Fruit fly (Drosophila melanogaster) whole organism, embryonic: ENCODE results near the gene CG2256.

Source experiments
- Adf1 ChIP-seq: fragments of 200-800 bp; sonication (Bioruptor generic); IDR thresholded peaks from 2 replicates; pipeline ENCODE4 v1.3.6; 2022; ENCODE audit warnings: missing biosample characterization, missing genetic modification characterization
- Aef1 ChIP-seq: fragments of 200-800 bp; sonication (Bioruptor generic); IDR thresholded peaks from 3 replicates; pipeline ENCODE4 v1.3.6; 2022; ENCODE audit warnings: missing biosample characterization, missing genetic modification characterization
- Antp ChIP-seq: fragments of 200-800 bp; sonication (Bioruptor generic); optimal IDR thresholded peaks from 3 replicates; lab custom pipeline; 2016; ENCODE audit warnings: missing biosample characterization, missing genetic modification characterization
- CG10147 ChIP-seq: fragments of 200-800 bp; sonication (Bioruptor generic); optimal IDR thresholded peaks from 2 replicates; lab custom pipeline; 2019; ENCODE audit warnings: missing biosample characterization, mild to moderate bottlenecking, missing genetic modification characterization, moderate library complexity
- CG13287 ChIP-seq: fragments of 200-800 bp; sonication (Bioruptor generic); IDR thresholded peaks from 2 replicates; pipeline ENCODE4 v1.3.6; 2022; ENCODE audit warnings: missing biosample characterization, missing genetic modification characterization; ENCODE audit not compliant: partially characterized antibody
- CG14965 ChIP-seq: fragments of 200-800 bp; sonication (Bioruptor generic); optimal IDR thresholded peaks from 2 replicates; lab custom pipeline; 2016; ENCODE audit warnings: missing biosample characterization, missing genetic modification characterization, borderline replicate concordance
- CG15011 ChIP-seq: fragments of 200-800 bp; sonication (Bioruptor generic); optimal IDR thresholded peaks from 3 replicates; lab custom pipeline; 2018; ENCODE audit warnings: missing biosample characterization, mild to moderate bottlenecking, missing genetic modification characterization
- CG1529 ChIP-seq: fragments of 200-800 bp; sonication (Bioruptor generic); optimal IDR thresholded peaks from 3 replicates; lab custom pipeline; 2018; ENCODE audit warnings: missing biosample characterization, missing genetic modification characterization
- CG1647 ChIP-seq: fragments of 200-800 bp; sonication (Bioruptor generic); optimal IDR thresholded peaks from 3 replicates; lab custom pipeline; 2016; ENCODE audit warnings: missing biosample characterization, missing genetic modification characterization
- CG17912 ChIP-seq: fragments of 200-800 bp; sonication (Bioruptor generic); optimal IDR thresholded peaks from 2 replicates; lab custom pipeline; 2018; ENCODE audit warnings: missing biosample characterization, mild to moderate bottlenecking, missing genetic modification characterization
- CG18599 ChIP-seq: fragments of 200-800 bp; sonication (Bioruptor generic); optimal IDR thresholded peaks from 3 replicates; lab custom pipeline; 2017; ENCODE audit warnings: missing biosample characterization, missing genetic modification characterization, mild to moderate bottlenecking, moderate library complexity, missing genetic modification reagents
- CG30431 ChIP-seq: fragments of 200-800 bp; sonication (Bioruptor generic); optimal IDR thresholded peaks from 2 replicates; lab custom pipeline; 2017; ENCODE audit warnings: missing biosample characterization, missing genetic modification characterization
- CG33557 ChIP-seq: fragments of 200-800 bp; sonication (Bioruptor generic); optimal IDR thresholded peaks from 2 replicates; lab custom pipeline; 2019; ENCODE audit warnings: missing biosample characterization, mild to moderate bottlenecking, missing genetic modification characterization, moderate library complexity
- CG6175 ChIP-seq: fragments of 200-800 bp; sonication (Bioruptor generic); IDR thresholded peaks from 3 replicates; pipeline ENCODE4 v1.3.6; 2022; ENCODE audit warnings: missing biosample characterization, missing genetic modification characterization
- CG6683 ChIP-seq: fragments of 200-800 bp; sonication (Bioruptor generic); optimal IDR thresholded peaks from 2 replicates; lab custom pipeline; 2017; ENCODE audit warnings: missing biosample characterization, mild to moderate bottlenecking, missing genetic modification characterization, missing genetic modification reagents
- CG8290 ChIP-seq, 3 experiments: fragments of 200-800 bp; sonication (Bioruptor generic); optimal IDR thresholded peaks; 2 replicates each; lab custom pipeline; 2016 to 2019; ENCODE audit warnings: missing biosample characterization in 3 of 3, missing genetic modification characterization in 3 of 3, mild to moderate bottlenecking in 2 of 3, moderate library complexity in 1 of 3
- CHES-1-like ChIP-seq: fragments of 200-800 bp; sonication (Bioruptor generic); optimal IDR thresholded peaks from 2 replicates; lab custom pipeline; 2016; ENCODE audit warnings: missing biosample characterization, missing genetic modification characterization
- D19B ChIP-seq: fragments of 200-800 bp; sonication (Bioruptor generic); optimal IDR thresholded peaks from 2 replicates; lab custom pipeline; 2017; ENCODE audit warnings: missing biosample characterization, mild to moderate bottlenecking, missing genetic modification characterization
- Dfd ChIP-seq, 2 experiments: fragments of >200 bp; optimal IDR thresholded peaks; 2 replicates each; lab custom pipeline; 2017; ENCODE audit warnings: missing biosample characterization in 2 of 2, missing genetic modification characterization in 2 of 2
- Dip3 ChIP-seq: fragments of 200-800 bp; sonication (Bioruptor generic); optimal IDR thresholded peaks from 3 replicates; lab custom pipeline; 2016; ENCODE audit warnings: missing biosample characterization, missing genetic modification characterization
- E2f1 ChIP-seq: fragments of 200-800 bp; sonication (Bioruptor generic); IDR thresholded peaks from 2 replicates; pipeline ENCODE4 v1.3.6; 2022; ENCODE audit warnings: missing biosample characterization, missing genetic modification characterization
- ERR ChIP-seq: fragments of 200-800 bp; sonication (Bioruptor generic); optimal IDR thresholded peaks from 2 replicates; lab custom pipeline; 2016; ENCODE audit warnings: missing biosample characterization, missing genetic modification characterization
- Ets97D ChIP-seq: fragments of 200-800 bp; sonication (Bioruptor generic); optimal IDR thresholded peaks from 3 replicates; lab custom pipeline; 2016; ENCODE audit warnings: missing biosample characterization, missing genetic modification characterization
- H2.0 ChIP-seq: fragments of 200-800 bp; sonication (Bioruptor generic); IDR thresholded peaks from 2 replicates; pipeline ENCODE4 v1.3.6; 2022; ENCODE audit warnings: missing biosample characterization, missing genetic modification characterization
- HHEX ChIP-seq: fragments of 200-800 bp; sonication (Bioruptor generic); optimal IDR thresholded peaks from 3 replicates; lab custom pipeline; 2017; ENCODE audit warnings: missing biosample characterization, mild to moderate bottlenecking, missing genetic modification characterization, missing genetic modification reagents
- HLH3B ChIP-seq: fragments of 200-800 bp; sonication (Bioruptor generic); IDR thresholded peaks from 2 replicates; pipeline ENCODE4 v1.3.6; 2022; ENCODE audit warnings: missing biosample characterization, missing genetic modification characterization
- Hr3 ChIP-seq: fragments of 200-800 bp; sonication (Bioruptor generic); optimal IDR thresholded peaks from 3 replicates; lab custom pipeline; 2016; ENCODE audit warnings: missing biosample characterization, missing genetic modification characterization
- MTF-1 ChIP-seq: fragments of 200-800 bp; sonication (Bioruptor generic); optimal IDR thresholded peaks from 2 replicates; lab custom pipeline; 2018; ENCODE audit warnings: missing biosample characterization, mild to moderate bottlenecking, missing genetic modification characterization, borderline replicate concordance
- Meics ChIP-seq: fragments of 200-800 bp; sonication (Bioruptor generic); optimal IDR thresholded peaks from 2 replicates; lab custom pipeline; 2017; ENCODE audit warnings: missing biosample characterization, mild to moderate bottlenecking, missing genetic modification characterization
- Pdp1 ChIP-seq, 2 experiments: fragments of 200-800 bp; sonication (Bioruptor generic); optimal IDR thresholded peaks; 3 replicates each; lab custom pipeline; 2016; ENCODE audit warnings: missing biosample characterization in 2 of 2, missing genetic modification characterization in 2 of 2, mild to moderate bottlenecking in 1 of 2, moderate library complexity in 1 of 2
- Scr ChIP-seq: fragments of 200-800 bp; sonication (Bioruptor generic); IDR thresholded peaks from 2 replicates; pipeline ENCODE4 v1.3.6; 2022; ENCODE audit warnings: missing biosample characterization, missing genetic modification characterization; ENCODE audit not compliant: partially characterized antibody
- Ssrp ChIP-seq: fragments of 200-800 bp; sonication (Bioruptor generic); optimal IDR thresholded peaks from 2 replicates; lab custom pipeline; 2018; ENCODE audit warnings: missing biosample characterization, mild to moderate bottlenecking, missing genetic modification characterization, moderate library complexity
- aop ChIP-seq: fragments of 200-800 bp; sonication (Bioruptor generic); IDR thresholded peaks from 2 replicates; pipeline ENCODE4 v1.3.6; 2022; ENCODE audit warnings: missing biosample characterization, missing genetic modification characterization
- croc ChIP-seq: fragments of 200-800 bp; sonication (Bioruptor generic); conservative IDR thresholded peaks from 3 replicates; pipeline ENCODE4 v1.3.6; 2022; ENCODE audit warnings: missing biosample characterization, missing genetic modification characterization
- da ChIP-seq: fragments of 200-800 bp; sonication (Bioruptor generic); optimal IDR thresholded peaks from 2 replicates; lab custom pipeline; 2016; ENCODE audit warnings: missing biosample characterization, missing genetic modification characterization
- dati ChIP-seq: fragments of 200-800 bp; sonication (Bioruptor generic); IDR thresholded peaks from 2 replicates; pipeline ENCODE4 v1.3.6; 2022; ENCODE audit warnings: missing biosample characterization, missing genetic modification characterization
- eyg ChIP-seq: fragments of 200-800 bp; sonication (Bioruptor generic); optimal IDR thresholded peaks from 3 replicates; lab custom pipeline; 2016; ENCODE audit warnings: missing biosample characterization, missing genetic modification characterization
- fd64A ChIP-seq: fragments of 200-800 bp; sonication (Bioruptor generic); optimal IDR thresholded peaks from 3 replicates; lab custom pipeline; 2018; ENCODE audit warnings: missing biosample characterization, mild to moderate bottlenecking, missing genetic modification characterization
- ham ChIP-seq: fragments of 200-800 bp; sonication (Bioruptor generic); IDR thresholded peaks from 2 replicates; pipeline ENCODE4 v1.3.6; 2022; ENCODE audit warnings: missing biosample characterization, missing genetic modification characterization
- lola ChIP-seq, 3 experiments: fragments of >200 bp in 2 of 3; fragments of 200-800 bp in 1 of 3; sonication (Bioruptor generic) in 1 of 3; optimal IDR thresholded peaks; 2 replicates each; lab custom pipeline; 2017 to 2019; ENCODE audit warnings: missing biosample characterization in 3 of 3, missing genetic modification characterization in 3 of 3, mild to moderate bottlenecking in 1 of 3, moderate library complexity in 1 of 3
- nom ChIP-seq: fragments of 200-800 bp; sonication (Bioruptor generic); optimal IDR thresholded peaks from 2 replicates; lab custom pipeline; 2017; ENCODE audit warnings: missing biosample characterization, missing genetic modification characterization, mild to moderate bottlenecking, moderate library complexity, missing genetic modification reagents
- pho ChIP-seq: fragments of 200-800 bp; sonication (Bioruptor generic); optimal IDR thresholded peaks from 2 replicates; lab custom pipeline; 2016; ENCODE audit warnings: missing biosample characterization, missing genetic modification characterization
- schlank ChIP-seq: fragments of 200-800 bp; sonication (Bioruptor generic); optimal IDR thresholded peaks from 2 replicates; lab custom pipeline; 2018; ENCODE audit warnings: missing biosample characterization, mild to moderate bottlenecking, missing genetic modification characterization
- toy ChIP-seq: fragments of 200-800 bp; sonication (Bioruptor generic); IDR thresholded peaks from 2 replicates; pipeline ENCODE4 v1.3.6; 2022; ENCODE audit warnings: missing biosample characterization, missing genetic modification characterization
- tup ChIP-seq: fragments of 200-800 bp; sonication (Bioruptor generic); optimal IDR thresholded peaks from 2 replicates; lab custom pipeline; 2016; ENCODE audit warnings: missing biosample characterization, mild to moderate bottlenecking, missing genetic modification characterization, moderate library complexity
- vnd ChIP-seq: fragments of 200-800 bp; sonication (Bioruptor generic); IDR thresholded peaks from 3 replicates; pipeline ENCODE4 v1.3.6; 2022; ENCODE audit warnings: missing biosample characterization, missing genetic modification characterization; ENCODE audit not compliant: partially characterized antibody
- vvl ChIP-seq: fragments of 200-800 bp; sonication (Bioruptor generic); IDR thresholded peaks from 2 replicates; pipeline ENCODE4 v1.3.6; 2022; ENCODE audit warnings: missing biosample characterization, missing genetic modification characterization
- zf30C ChIP-seq: fragments of 200-800 bp; sonication (Bioruptor generic); optimal IDR thresholded peaks from 3 replicates; lab custom pipeline; 2018; ENCODE audit warnings: missing biosample characterization, mild to moderate bottlenecking, missing genetic modification characterization

The CG2256 gene

dm6 chrX:8061392-8062179, 25.4 kb downstream of the CG2256 start, which contains the start of gene mys (continued):
- TF ChIP-seq E2f1 (GFP tag; lab: Robert Waterston, UW) (peak; percentile 52; the same call in 1 of the 2 replicates), H2.0 (peak; percentile 50; the same call in 1 of the 2 replicates), HHEX (GFP tag; lab: Kevin White, UChicago) (peak; percentile 37), ERR (peak; percentile 63), fd64A (GFP tag; lab: Kevin White, UChicago) (peak; percentile 1), CG10147 (no peak), CG14965 (GFP tag; lab: Kevin White, UChicago) (no peak), pho (GFP tag; lab: Kevin White, UChicago) (peak; percentile 68), eyg (peak; percentile 71), croc (GFP tag; lab: Robert Waterston, UW) (peak; percentile 30; the same call in 1 of the 3 replicates), schlank (tag; lab: Kevin White, UChicago) (no peak), Aef1 (GFP tag; lab: Robert Waterston, UW) (peak; percentile 63), Hr3 (GFP tag; lab: Kevin White, UChicago) (peak; percentile 30), tup (no peak), CG30431 (GFP tag; lab: Kevin White, UChicago) (peak; percentile 51), CG8290 (GFP tag; optimal IDR thresholded peaks at IDR 0.05; lab: Kevin White, UChicago) (peak; percentile 65), CG8290 (tag; optimal IDR thresholded peaks at IDR 0.05; lab: Kevin White, UChicago) (peak in 1 of 2 experiments; percentile 96), toy (GFP tag; lab: Robert Waterston, UW) (no peak), CG13287 (GFP tag; lab: Robert Waterston, UW) (peak; percentile 97), ham (no peak), da (peak; percentile 52), CHES-1-like (peak; percentile 78), Scr (GFP tag; lab: Robert Waterston, UW) (peak; percentile 92), Adf1 (GFP tag; lab: Robert Waterston, UW) (peak; percentile 15; the same call in 1 of the 2 replicates), CG1529 (GFP tag; lab: Kevin White, UChicago) (no peak), CG6175 (GFP tag; lab: Robert Waterston, UW) (no peak), CG18599 (GFP tag; lab: Kevin White, UChicago) (peak; percentile 73), Antp (GFP tag; lab: Kevin White, UChicago) (peak; percentile 84), Pdp1 (GFP tag; optimal IDR thresholded peaks at IDR 0.05; lab: Kevin White, UChicago) (peak; percentile 58 to 68), Dfd (GFP tag; optimal IDR thresholded peaks at IDR 0.05; lab: Kevin White, UChicago) (no peak), aop (no peak), CG6683 (peak; percentile 34), CG15011 (GFP tag; lab: Kevin White, UChicago) (no peak), dati (GFP tag; lab: Robert Waterston, UW) (peak; percentile 16; the same call in 1 of the 2 replicates), zf30C (GFP tag; lab: Kevin White, UChicago) (no peak), Meics (peak; percentile 59), vnd (GFP tag; lab: Robert Waterston, UW) (peak; percentile 84), nom (GFP tag; lab: Kevin White, UChicago) (peak; percentile 63), lola (GFP tag; optimal IDR thresholded peaks at IDR 0.05; lab: Kevin White, UChicago) (no peak), MTF-1 (GFP tag; lab: Kevin White, UChicago) (peak; percentile 70), Dip3 (peak; percentile 76), vvl (peak; percentile 85), CG17912 (GFP tag; lab: Kevin White, UChicago) (peak; percentile 58), Ssrp (tag; lab: Kevin White, UChicago) (no peak), CG1647 (GFP tag; lab: Kevin White, UChicago) (peak; percentile 79), HLH3B (GFP tag; lab: Robert Waterston, UW) (peak; percentile 54; the same call in 1 of the 2 replicates), Ets97D (GFP tag; lab: Kevin White, UChicago) (peak; percentile 97), CG33557 (GFP tag; lab: Kevin White, UChicago) (no peak), D19B (GFP tag; lab: Kevin White, UChicago) (no peak)
